Worm (Caenorhabditis elegans): ENCODE measurements around the gene ZC239.14.

DNA sequence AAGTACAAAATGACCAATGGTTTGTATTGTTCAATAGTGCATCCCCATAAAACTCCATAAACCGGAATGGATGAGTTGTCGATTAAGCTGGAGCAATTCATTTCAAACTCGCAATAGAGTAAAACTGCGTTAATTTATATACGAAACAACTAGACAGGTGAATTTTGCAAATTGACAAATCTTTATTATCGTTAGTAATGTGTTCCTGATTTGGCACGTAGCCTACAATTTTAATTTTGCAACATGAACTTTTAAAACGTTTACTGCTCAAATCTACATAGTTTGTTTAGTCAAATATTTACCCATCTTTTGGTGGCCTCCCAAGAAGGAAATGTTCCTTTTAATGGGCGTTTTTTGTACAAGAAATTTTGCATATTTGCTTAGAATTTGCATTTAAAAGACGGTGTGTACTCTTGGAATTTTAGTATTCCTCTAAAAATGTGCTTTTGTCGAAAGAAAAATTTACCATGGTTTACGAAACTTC lies 15.2 kb upstream of the ZC239.14 start, which contains the start of the genes srz-67 and C17F4.11:
- TF ChIP-seq him-1 (tag; optimal IDR thresholded peaks at IDR 0.05) (no peak), dao-5 (tag; optimal IDR thresholded peaks at IDR 0.05) (no peak), W03F9.2 (tag; optimal IDR thresholded peaks at IDR 0.05) (no peak)
